Worm (Caenorhabditis elegans): ENCODE data around the gene gipc-1.
A peak's percentile ranks its signal among the peaks of the same experiment; 100 is the strongest.

DNA sequence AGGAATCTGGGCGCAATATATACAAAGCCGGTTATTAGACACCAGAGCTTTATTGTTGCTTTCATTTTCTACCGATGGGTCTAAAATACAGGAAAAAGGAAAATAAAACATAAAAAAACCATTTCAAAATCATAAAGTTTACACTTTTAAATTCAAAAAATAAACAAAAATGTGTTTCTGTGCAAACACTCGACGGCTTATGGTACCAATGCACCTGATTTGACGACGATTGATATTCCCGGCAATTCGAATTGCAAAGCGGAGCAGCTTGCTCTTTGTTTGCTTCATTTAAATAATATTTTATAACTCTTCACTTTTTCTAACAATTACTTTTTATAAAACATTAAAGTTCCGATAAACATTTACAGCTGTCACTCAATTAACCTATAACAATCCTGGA, 20.4 kb upstream of the gipc-1 start, which contains the start of gene F26A1.1:
- no peak for TF ChIP-seq nhr-28 (tag; optimal IDR thresholded peaks at IDR 0.05)
- no peak for TF ChIP-seq elt-3 (tag; optimal IDR thresholded peaks at IDR 0.05)
- TF ChIP-seq pha-4 (tag; optimal IDR thresholded peaks at IDR 0.05) = peak; percentile 41

Measured in whole organism, mixed stage, embryonic.